Worm (Caenorhabditis elegans): Measurements from ENCODE around the gene ZK177.12.
"Not testable (repeated sequence)": the region's sequence is repeated elsewhere in the genome, so short reads cannot be mapped to it uniquely, and the experiment has no call there.

ZK177.12 gene

DNA sequence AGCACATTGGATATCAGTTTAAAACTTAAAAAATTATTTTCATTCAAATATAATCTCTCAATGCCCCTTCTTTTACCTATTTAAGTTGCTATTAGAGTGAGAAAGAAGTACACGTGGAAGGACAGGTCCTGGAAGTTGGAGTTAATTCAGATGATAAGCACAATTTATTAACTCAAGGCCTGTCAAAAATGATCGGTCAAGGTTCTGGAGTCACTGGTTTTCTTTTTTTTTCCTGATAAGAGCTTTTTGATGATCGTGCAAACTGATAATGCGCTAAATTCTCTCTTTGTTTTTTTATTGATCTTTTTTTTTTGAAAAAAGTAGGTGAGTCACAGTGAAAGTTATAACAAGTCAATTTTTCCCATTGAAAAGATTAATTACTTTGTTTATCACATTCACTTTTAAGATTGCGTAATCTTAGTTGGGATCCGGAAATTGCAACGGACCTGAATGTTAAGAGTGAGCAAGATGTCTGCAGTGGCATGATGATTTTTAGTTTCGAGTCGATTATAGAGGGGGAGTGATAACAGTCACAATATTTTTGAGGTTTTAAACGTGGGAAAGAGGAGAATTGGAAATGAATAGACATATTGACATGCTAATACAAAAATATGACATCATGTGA, 8.9 kb upstream of the ZK177.12 start:
- TF ChIP-seq unc-62 (GFP tag; optimal IDR thresholded peaks at IDR 0.05) = no peak

- TF ChIP-seq unc-62 (GFP tag; optimal IDR thresholded peaks at IDR 0.05) = no peak
These were observed 6.7 kb upstream of the ZK177.12 start, which contains the start of gene sahd-1 for ce11 chrII:5514846-5515245. Gene sahd-1, minus strand, starts transcription at chrII:5514945.

DNA sequence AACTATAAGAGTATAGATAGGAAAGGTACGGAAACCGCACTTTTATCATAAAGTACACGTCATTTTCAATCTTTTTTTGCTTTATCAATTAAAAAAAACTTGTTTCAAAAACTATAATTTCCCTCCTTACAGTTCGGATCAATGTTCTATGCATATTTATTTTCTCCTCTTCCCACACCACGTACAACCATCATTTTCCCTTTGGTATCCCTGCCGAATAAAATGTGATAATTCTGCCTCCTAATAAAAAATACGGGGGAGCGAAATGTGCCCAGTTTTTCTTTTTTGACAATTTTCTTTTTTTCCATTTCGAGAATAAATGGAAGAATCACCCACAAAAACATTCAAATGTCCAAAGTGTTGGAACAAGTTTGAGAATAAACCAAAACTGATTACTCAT, 6.0 kb upstream of the ZK177.12 start, which contains the start of gene ZK177.3:
TSS of gene ZK177.3 (plus strand) at position 301 of the 400 bp plus-strand sequence.
- no peak for TF ChIP-seq unc-62 (GFP tag; optimal IDR thresholded peaks at IDR 0.05)

- no peak for TF ChIP-seq unc-62 (GFP tag; optimal IDR thresholded peaks at IDR 0.05)
These were observed 3.9 kb upstream of the ZK177.12 start, which contains the start of gene ZK177.9 for ce11 chrII:5517643-5518042. Gene ZK177.9, minus strand, starts transcription at chrII:5517743.

DNA sequence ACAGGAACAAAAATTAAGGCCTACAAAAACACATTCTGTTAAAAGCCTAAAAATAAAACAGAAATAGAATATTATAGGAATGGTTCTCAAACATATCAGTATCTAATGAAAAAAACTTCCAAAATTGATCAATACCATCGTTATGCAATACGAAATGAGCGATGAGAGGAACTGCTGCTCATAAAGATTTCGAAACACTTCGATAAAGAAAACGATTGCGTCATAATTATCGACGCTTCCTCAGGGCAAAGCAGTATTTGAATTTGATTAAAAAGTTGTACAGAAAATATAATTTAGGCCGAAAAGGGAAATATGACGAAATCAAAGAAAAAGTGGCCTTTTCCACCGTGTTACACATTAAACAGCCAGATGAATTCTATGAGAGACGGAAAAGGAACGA, 3.5 kb upstream of the ZK177.12 start:
- no peak for TF ChIP-seq unc-62 (GFP tag; optimal IDR thresholded peaks at IDR 0.05)

ce11 chrII:5518910-5519309, 2.6 kb upstream of the ZK177.12 start, which contains the start of gene ZK177.2:
Gene ZK177.2, plus strand, starts transcription at chrII:5519210.
- no peak for TF ChIP-seq unc-62 (GFP tag; optimal IDR thresholded peaks at IDR 0.05)

- TF ChIP-seq unc-62 (GFP tag; optimal IDR thresholded peaks at IDR 0.05) = no peak
These were observed 1.1 kb downstream of the ZK177.12 start, which contains the start of gene ZK177.11 for ce11 chrII:5522637-5523036. Gene ZK177.11, plus strand, starts transcription at chrII:5522937.

ce11 chrII:5525297-5525696, 3.8 kb downstream of the ZK177.12 start, which contains the start of gene tbx-35:
Gene tbx-35, minus strand, starts transcription at chrII:5525397.
- TF ChIP-seq unc-62 (GFP tag; optimal IDR thresholded peaks at IDR 0.05) = no peak

DNA sequence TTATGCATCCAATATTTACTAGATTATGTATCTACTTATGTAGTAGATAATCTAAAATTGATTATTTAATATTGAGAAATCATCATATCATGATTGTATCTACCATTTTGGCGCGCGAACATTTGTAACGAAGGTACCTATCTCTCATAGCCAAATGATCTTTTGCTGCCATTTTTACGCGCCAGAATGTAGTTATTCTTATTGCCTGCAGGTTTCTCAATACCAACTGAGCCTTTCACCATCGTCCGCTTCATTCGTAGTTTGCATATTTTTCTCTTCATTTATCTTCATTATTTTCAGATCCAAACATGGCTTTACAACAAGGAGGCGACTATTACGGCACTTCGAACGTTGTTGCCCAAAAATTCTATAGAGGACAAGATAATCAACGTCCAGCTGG, 6.3 kb downstream of the ZK177.12 start, which contains the start of gene ZK177.1:
TSS of gene ZK177.1 (plus strand) at position 301 of the 400 bp plus-strand sequence.
- TF ChIP-seq unc-62 (GFP tag; optimal IDR thresholded peaks at IDR 0.05) = no peak

- TF ChIP-seq unc-62 (GFP tag; optimal IDR thresholded peaks at IDR 0.05) = no peak
These were observed 10.4 kb downstream of the ZK177.12 start, which contains the start of gene C17C3.9 for ce11 chrII:5531855-5532328. Gene C17C3.9, minus strand, starts transcription at chrII:5532278.

ce11 chrII:5533642-5534041, 12.1 kb downstream of the ZK177.12 start, which contains the start of gene hlh-26:
Gene hlh-26, minus strand, starts transcription at chrII:5533742.
- TF ChIP-seq unc-62 (GFP tag; optimal IDR thresholded peaks at IDR 0.05) = no peak

DNA sequence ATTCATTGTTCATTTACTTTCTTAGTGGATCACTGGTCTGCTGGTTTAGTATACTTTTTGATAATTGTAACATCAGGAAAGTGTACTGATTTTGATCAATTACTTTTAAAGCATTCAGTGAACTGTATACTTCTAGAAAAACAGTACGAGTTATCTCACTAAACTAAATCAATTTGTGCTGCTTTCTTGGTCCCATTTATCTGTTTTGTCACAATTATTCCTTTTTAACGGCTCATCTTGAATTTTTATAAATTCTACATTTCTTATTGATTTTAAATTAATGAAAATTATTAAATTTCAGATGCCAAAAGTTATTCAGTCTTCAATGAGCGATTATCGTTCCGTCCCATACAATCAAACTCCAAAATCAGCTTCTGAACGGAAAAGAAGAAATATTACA, 13.4 kb downstream of the ZK177.12 start, which contains the start of gene hlh-25:
TSS of gene hlh-25 (plus strand) at position 301 of the 400 bp plus-strand sequence.
- TF ChIP-seq unc-62 (GFP tag; optimal IDR thresholded peaks at IDR 0.05) = not testable (repeated sequence)

DNA sequence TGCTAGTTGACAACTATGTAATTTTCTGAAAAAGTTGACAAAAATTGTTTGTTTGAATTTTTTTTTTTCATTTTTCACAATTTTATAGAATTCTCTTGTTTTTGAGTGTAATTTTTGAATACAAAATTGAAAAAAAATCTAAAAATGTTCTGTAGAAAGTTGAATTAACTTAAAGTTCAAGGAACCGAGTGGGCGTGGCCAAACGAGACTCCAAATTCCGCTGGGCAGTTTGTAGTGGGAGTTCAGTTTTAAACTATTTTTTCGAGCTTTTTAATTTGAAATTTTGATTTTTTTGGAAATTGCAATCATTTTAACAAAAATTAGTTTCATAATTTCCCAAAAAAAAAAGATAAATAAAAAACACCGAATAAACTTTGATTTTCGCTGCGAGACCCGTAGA, 15.6 kb downstream of the ZK177.12 start:
- no peak for TF ChIP-seq unc-62 (GFP tag; optimal IDR thresholded peaks at IDR 0.05)

ce11 chrII:5537524-5537923, 16.0 kb downstream of the ZK177.12 start, which contains the start of gene C17C3.11:
Gene C17C3.11, plus strand, starts transcription at chrII:5537824.
- TF ChIP-seq unc-62 (GFP tag; optimal IDR thresholded peaks at IDR 0.05) = no peak

DNA sequence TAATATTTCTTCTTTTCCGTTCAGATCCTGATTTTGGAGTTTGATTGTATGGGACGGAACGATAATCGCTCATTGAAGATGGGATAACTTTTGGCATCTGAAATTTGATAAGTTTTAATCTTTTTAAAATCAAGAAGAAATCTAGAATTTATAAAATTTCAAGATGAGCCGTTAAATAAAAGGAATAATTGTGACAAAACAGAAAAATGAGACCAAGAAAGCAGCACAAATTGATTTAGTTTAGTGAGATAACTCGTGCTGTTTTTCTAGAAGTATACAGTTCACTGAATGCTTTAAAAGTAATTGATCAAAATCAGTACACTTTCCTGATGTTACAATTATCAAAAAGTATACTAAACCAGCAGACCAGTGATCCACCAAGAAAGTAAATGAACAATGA, 18.6 kb downstream of the ZK177.12 start, which contains the start of gene hlh-27:
TSS of gene hlh-27 (minus strand) at position 101 of the 400 bp plus-strand sequence.
- TF ChIP-seq unc-62 (GFP tag; optimal IDR thresholded peaks at IDR 0.05) = not testable (repeated sequence)

DNA sequence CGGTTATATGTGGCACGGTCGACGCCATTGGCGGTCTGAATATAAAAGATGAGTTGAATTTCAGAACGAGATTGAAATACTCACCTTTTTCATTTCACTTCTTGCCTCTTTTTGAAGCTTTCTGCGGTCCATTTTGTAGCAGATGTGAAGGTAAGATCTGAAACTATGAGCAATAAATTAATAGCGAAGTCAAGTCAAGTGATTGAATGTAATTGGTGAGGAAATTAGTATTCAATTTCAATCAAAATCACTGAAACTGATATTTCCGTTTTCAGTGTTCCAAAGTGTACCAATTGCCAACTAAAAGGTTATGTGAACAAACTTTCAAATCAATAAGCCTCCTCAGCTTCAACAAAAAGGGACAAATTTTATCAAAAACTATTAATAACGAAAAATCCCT, 20.2 kb downstream of the ZK177.12 start, which contains the start of gene C17C3.24:
TSS of gene C17C3.24 (minus strand) at position 101 of the 400 bp plus-strand sequence.
- no peak for TF ChIP-seq unc-62 (GFP tag; optimal IDR thresholded peaks at IDR 0.05)

Data from whole organism, dauer.